Fruit fly (Drosophila melanogaster) whole organism, embryonic: Measurements from ENCODE around the gene GIIIspla2.

Experiments used
- Antp ChIP-seq: fragments of 200-800 bp; sonication (Bioruptor generic); optimal IDR thresholded peaks from 3 replicates; lab custom pipeline; 2016; ENCODE audit warnings: missing biosample characterization, missing genetic modification characterization
- Atf6 ChIP-seq: fragments of 200-800 bp; sonication (Bioruptor generic); IDR thresholded peaks from 2 replicates; pipeline ENCODE4 v1.3.6; 2022; ENCODE audit warnings: missing biosample characterization, missing genetic modification characterization
- CG10274 ChIP-seq: fragments of 200-800 bp; sonication (Bioruptor generic); optimal IDR thresholded peaks from 3 replicates; lab custom pipeline; 2017; ENCODE audit warnings: missing biosample characterization, mild to moderate bottlenecking, missing genetic modification characterization
- CG10654 ChIP-seq: fragments of 200-800 bp; sonication (Bioruptor generic); optimal IDR thresholded peaks from 2 replicates; lab custom pipeline; 2016; ENCODE audit warnings: missing biosample characterization, missing genetic modification characterization
- CG11398 ChIP-seq: fragments of 200-800 bp; sonication (Bioruptor generic); optimal IDR thresholded peaks from 2 replicates; lab custom pipeline; 2016; ENCODE audit warnings: missing biosample characterization, missing genetic modification characterization
- CG14710 ChIP-seq: fragments of 200-800 bp; sonication (Bioruptor generic); optimal IDR thresholded peaks from 3 replicates; lab custom pipeline; 2019; ENCODE audit warnings: missing biosample characterization, mild to moderate bottlenecking, missing genetic modification characterization, moderate library complexity
- CG17359 ChIP-seq: fragments of 200-800 bp; sonication (Bioruptor generic); optimal IDR thresholded peaks from 3 replicates; lab custom pipeline; 2018; ENCODE audit warnings: missing biosample characterization, mild to moderate bottlenecking, missing genetic modification characterization, moderate library complexity
- CG17385 ChIP-seq: fragments of 200-800 bp; sonication (Bioruptor generic); optimal IDR thresholded peaks from 3 replicates; lab custom pipeline; 2018; ENCODE audit warnings: missing biosample characterization, mild to moderate bottlenecking, missing genetic modification characterization
- CG3407 ChIP-seq: fragments of 200-800 bp; sonication (Bioruptor generic); optimal IDR thresholded peaks from 2 replicates; lab custom pipeline; 2018; ENCODE audit warnings: missing biosample characterization, mild to moderate bottlenecking, missing genetic modification characterization
- CG4360 ChIP-seq: fragments of 200-800 bp; sonication (Bioruptor generic); IDR thresholded peaks from 2 replicates; pipeline ENCODE4 v1.3.6; 2022; ENCODE audit warnings: missing biosample characterization, missing genetic modification characterization
- CG6854 ChIP-seq: fragments of 200-800 bp; sonication (Bioruptor generic); optimal IDR thresholded peaks from 3 replicates; lab custom pipeline; 2017; ENCODE audit warnings: missing biosample characterization, mild to moderate bottlenecking, missing genetic modification characterization
- CG7357 ChIP-seq: fragments of 200-800 bp; sonication (Bioruptor generic); IDR thresholded peaks from 3 replicates; pipeline ENCODE4 v1.3.6; 2022; ENCODE audit warnings: missing biosample characterization, missing genetic modification characterization
- CG7786 ChIP-seq: fragments of 200-800 bp; sonication (Bioruptor generic); optimal IDR thresholded peaks from 2 replicates; lab custom pipeline; 2016; ENCODE audit warnings: missing biosample characterization, missing genetic modification characterization
- CG7987 ChIP-seq: fragments of 200-800 bp; sonication (Bioruptor generic); optimal IDR thresholded peaks from 2 replicates; lab custom pipeline; 2018; ENCODE audit warnings: missing biosample characterization, mild to moderate bottlenecking, missing genetic modification characterization, moderate library complexity
- CG8944 ChIP-seq: fragments of 200-800 bp; sonication (Bioruptor generic); optimal IDR thresholded peaks from 3 replicates; lab custom pipeline; 2016; ENCODE audit warnings: missing biosample characterization, missing genetic modification characterization
- CG9817 ChIP-seq: fragments of 200-800 bp; sonication (Bioruptor generic); optimal IDR thresholded peaks from 2 replicates; lab custom pipeline; 2018; ENCODE audit warnings: missing biosample characterization, mild to moderate bottlenecking, missing genetic modification characterization, moderate library complexity
- D19B ChIP-seq: fragments of 200-800 bp; sonication (Bioruptor generic); optimal IDR thresholded peaks from 2 replicates; lab custom pipeline; 2017; ENCODE audit warnings: missing biosample characterization, mild to moderate bottlenecking, missing genetic modification characterization
- Dfd ChIP-seq, 2 experiments: fragments of >200 bp; optimal IDR thresholded peaks; 2 replicates each; lab custom pipeline; 2017; ENCODE audit warnings: missing biosample characterization in 2 of 2, missing genetic modification characterization in 2 of 2
- Doc2 ChIP-seq: fragments of 200-800 bp; sonication (Bioruptor generic); IDR thresholded peaks from 2 replicates; pipeline ENCODE4 v1.3.6; 2022; ENCODE audit warnings: missing biosample characterization, missing genetic modification characterization
- Doc3 ChIP-seq: fragments of 200-800 bp; sonication (Bioruptor generic); IDR thresholded peaks from 3 replicates; pipeline ENCODE4 v1.3.6; 2022; ENCODE audit warnings: missing biosample characterization, missing genetic modification characterization; ENCODE audit not compliant: partially characterized antibody
- E2f2 ChIP-seq: fragments of 200-800 bp; sonication (Bioruptor generic); IDR thresholded peaks from 2 replicates; pipeline ENCODE4 v1.3.6; 2022; ENCODE audit warnings: missing biosample characterization, missing genetic modification characterization
- H15 ChIP-seq: fragments of 200-800 bp; sonication (Bioruptor generic); IDR thresholded peaks from 3 replicates; pipeline ENCODE4 v1.3.6; 2022; ENCODE audit warnings: missing biosample characterization, missing genetic modification characterization
- H2.0 ChIP-seq: fragments of 200-800 bp; sonication (Bioruptor generic); IDR thresholded peaks from 2 replicates; pipeline ENCODE4 v1.3.6; 2022; ENCODE audit warnings: missing biosample characterization, missing genetic modification characterization
- HLH4C ChIP-seq: fragments of 200-800 bp; sonication (Bioruptor generic); IDR thresholded peaks from 3 replicates; pipeline ENCODE4 v1.3.6; 2022; ENCODE audit warnings: missing biosample characterization, missing genetic modification characterization; ENCODE audit not compliant: partially characterized antibody
- Hey ChIP-seq: fragments of 200-800 bp; sonication (Bioruptor generic); optimal IDR thresholded peaks from 3 replicates; lab custom pipeline; 2018; ENCODE audit warnings: missing biosample characterization, mild to moderate bottlenecking, missing genetic modification characterization
- HmgZ ChIP-seq: fragments of 200-800 bp; sonication (Bioruptor generic); optimal IDR thresholded peaks from 2 replicates; lab custom pipeline; 2018; ENCODE audit warnings: missing biosample characterization, mild to moderate bottlenecking, missing genetic modification characterization
- Mrtf ChIP-seq: fragments of 200-800 bp; sonication (Bioruptor generic); IDR thresholded peaks from 3 replicates; pipeline ENCODE4 v1.3.6; 2022; ENCODE audit warnings: missing biosample characterization, missing genetic modification characterization
- NFAT ChIP-seq: fragments of 200-800 bp; sonication (Bioruptor generic); IDR thresholded peaks from 2 replicates; pipeline ENCODE4 v1.3.6; 2022; ENCODE audit warnings: missing biosample characterization, missing genetic modification characterization
- Neu2 ChIP-seq: fragments of 200-800 bp; sonication (Bioruptor generic); optimal IDR thresholded peaks from 3 replicates; lab custom pipeline; 2016; ENCODE audit warnings: missing biosample characterization, missing genetic modification characterization, borderline replicate concordance
- Oli ChIP-seq: fragments of 200-800 bp; sonication (Bioruptor generic); optimal IDR thresholded peaks from 2 replicates; lab custom pipeline; 2018; ENCODE audit warnings: missing biosample characterization, mild to moderate bottlenecking, missing genetic modification characterization, moderate library complexity
- Rfx ChIP-seq: fragments of 200-800 bp; sonication (Bioruptor generic); IDR thresholded peaks from 2 replicates; pipeline ENCODE4 v1.3.6; 2022; ENCODE audit warnings: missing biosample characterization, missing genetic modification characterization
- Six4 ChIP-seq: fragments of 200-800 bp; sonication (Bioruptor generic); optimal IDR thresholded peaks from 2 replicates; lab custom pipeline; 2016; ENCODE audit warnings: missing biosample characterization, missing genetic modification characterization
- Spps ChIP-seq: fragments of 200-800 bp; sonication (Bioruptor generic); optimal IDR thresholded peaks from 2 replicates; lab custom pipeline; 2018; ENCODE audit warnings: missing biosample characterization, mild to moderate bottlenecking, missing genetic modification characterization
- Ssrp ChIP-seq: fragments of 200-800 bp; sonication (Bioruptor generic); optimal IDR thresholded peaks from 2 replicates; lab custom pipeline; 2018; ENCODE audit warnings: missing biosample characterization, mild to moderate bottlenecking, missing genetic modification characterization, moderate library complexity
- ato ChIP-seq: fragments of 200-800 bp; sonication (Bioruptor generic); IDR thresholded peaks from 2 replicates; pipeline ENCODE4 v1.3.6; 2022; ENCODE audit warnings: missing biosample characterization, missing genetic modification characterization; ENCODE audit not compliant: partially characterized antibody
- br ChIP-seq: fragments of >200 bp; optimal IDR thresholded peaks from 2 replicates; lab custom pipeline; 2017
- bsh ChIP-seq, 2 experiments: fragments of 200-800 bp; sonication (Bioruptor generic); optimal IDR thresholded peaks; 2 replicates each; lab custom pipeline; 2017 to 2018; ENCODE audit warnings: mild to moderate bottlenecking in 2 of 2, missing biosample characterization in 2 of 2, missing genetic modification characterization in 2 of 2, moderate library complexity in 1 of 2
- btn ChIP-seq: fragments of 200-800 bp; sonication (Bioruptor generic); optimal IDR thresholded peaks from 2 replicates; lab custom pipeline; 2016; ENCODE audit warnings: missing biosample characterization, missing genetic modification characterization
- chif ChIP-seq, 2 experiments: fragments of 200-800 bp; sonication (Bioruptor generic); optimal IDR thresholded peaks; 3 replicates each; lab custom pipeline; 2016; ENCODE audit warnings: missing biosample characterization in 2 of 2, missing genetic modification characterization in 2 of 2
- crc ChIP-seq: fragments of 200-800 bp; sonication (Bioruptor generic); optimal IDR thresholded peaks from 2 replicates; lab custom pipeline; 2016; ENCODE audit warnings: missing biosample characterization, missing genetic modification characterization
- fd64A ChIP-seq: fragments of 200-800 bp; sonication (Bioruptor generic); optimal IDR thresholded peaks from 3 replicates; lab custom pipeline; 2018; ENCODE audit warnings: missing biosample characterization, mild to moderate bottlenecking, missing genetic modification characterization
- gsb ChIP-seq: fragments of 200-800 bp; sonication (Bioruptor generic); IDR thresholded peaks from 2 replicates; pipeline ENCODE4 v1.3.6; 2022; ENCODE audit warnings: missing biosample characterization, missing genetic modification characterization
- hkb ChIP-seq, 2 experiments: fragments of 200-800 bp in 1 of 2; fragments of >200 bp in 1 of 2; sonication (Bioruptor generic) in 1 of 2; IDR thresholded peaks in 1 of 2; optimal IDR thresholded peaks in 1 of 2; 2 replicates each; pipeline versions ENCODE4 v1.3.6 to Lab custom; 2017 to 2022; ENCODE audit warnings: missing biosample characterization in 1 of 2, missing genetic modification characterization in 1 of 2
- lilli ChIP-seq: fragments of 200-800 bp; sonication (Bioruptor generic); optimal IDR thresholded peaks from 3 replicates; lab custom pipeline; 2016; ENCODE audit warnings: missing biosample characterization, missing genetic modification characterization
- maf-S ChIP-seq: fragments of 200-800 bp; sonication (Bioruptor generic); optimal IDR thresholded peaks from 2 replicates; lab custom pipeline; 2016; ENCODE audit warnings: missing biosample characterization, missing genetic modification characterization
- oc ChIP-seq: fragments of 200-800 bp; sonication (Bioruptor generic); optimal IDR thresholded peaks from 2 replicates; lab custom pipeline; 2018; ENCODE audit warnings: missing biosample characterization, mild to moderate bottlenecking, missing genetic modification characterization, moderate library complexity
- repo ChIP-seq: fragments of 200-800 bp; sonication (Bioruptor generic); optimal IDR thresholded peaks from 2 replicates; lab custom pipeline; 2016; ENCODE audit warnings: missing biosample characterization, missing genetic modification characterization
- seq ChIP-seq: fragments of 200-800 bp; sonication (Bioruptor generic); IDR thresholded peaks from 2 replicates; pipeline ENCODE4 v1.3.6; 2022; ENCODE audit warnings: missing biosample characterization, missing genetic modification characterization
- ssp ChIP-seq: fragments of 200-800 bp; sonication (Bioruptor generic); IDR thresholded peaks from 2 replicates; pipeline ENCODE4 v1.3.6; 2022; ENCODE audit warnings: missing biosample characterization, missing genetic modification characterization
- unpg ChIP-seq: fragments of 200-800 bp; sonication (Bioruptor generic); optimal IDR thresholded peaks from 3 replicates; lab custom pipeline; 2018; ENCODE audit warnings: missing biosample characterization, mild to moderate bottlenecking, missing genetic modification characterization, moderate library complexity
- zfh1 ChIP-seq: fragments of 200-800 bp; sonication (Bioruptor generic); IDR thresholded peaks from 3 replicates; pipeline ENCODE4 v1.3.6; 2022; ENCODE audit warnings: missing biosample characterization, missing genetic modification characterization

The GIIIspla2 gene

dm6 chrX:8157294-8157693 is at the start of gene GIIIspla2, which contains the start of gene Traf6 (continued):
- TF ChIP-seq bsh (GFP tag; optimal IDR thresholded peaks at IDR 0.05; lab: Kevin White, UChicago) (peak in 1 of 2 experiments; percentile 75), Mrtf (GFP tag; lab: Robert Waterston, UW) (peak; percentile 68; the same call in 1 of the 3 replicates), Spps (tag; lab: Kevin White, UChicago) (peak; percentile 32), CG17359 (tag; lab: Kevin White, UChicago) (peak; percentile 60), CG11398 (peak; percentile 47), CG9817 (tag; lab: Kevin White, UChicago) (peak; percentile 88), maf-S (GFP tag; lab: Kevin White, UChicago) (peak; percentile 50), E2f2 (peak; percentile 74), Hey (tag; lab: Kevin White, UChicago) (peak; percentile 61), chif (GFP tag; optimal IDR thresholded peaks at IDR 0.05; lab: Kevin White, UChicago) (peak; percentile 55 to 61), br (lab: Kevin White, UChicago) (no peak), CG8944 (GFP tag; lab: Kevin White, UChicago) (peak; percentile 43), fd64A (GFP tag; lab: Kevin White, UChicago) (peak; percentile 33), Rfx (peak; percentile 87), CG14710 (tag; lab: Kevin White, UChicago) (peak; percentile 84), H15 (peak; percentile 75), ato (GFP tag; lab: Robert Waterston, UW) (no peak), HLH4C (GFP tag; lab: Robert Waterston, UW) (0 out of 3 replicates have a peak, but pooled peaks have one; percentile 26), CG7786 (peak; percentile 72), zfh1 (GFP tag; lab: Robert Waterston, UW) (peak; percentile 83), Atf6 (GFP tag; lab: Robert Waterston, UW) (peak; percentile 73), CG17385 (GFP tag; lab: Kevin White, UChicago) (peak; percentile 65), hkb (optimal IDR thresholded peaks at IDR 0.05; lab: Kevin White, UChicago) (no peak), hkb (GFP tag; IDR thresholded peaks at IDR 0.05; lab: Robert Waterston, UW) (peak; percentile 71), H2.0 (GFP tag; lab: Robert Waterston, UW) (peak; percentile 72), Six4 (GFP tag; lab: Kevin White, UChicago) (peak; percentile 40), btn (GFP tag; lab: Kevin White, UChicago) (peak; percentile 36), HmgZ (tag; lab: Kevin White, UChicago) (peak; percentile 81), CG10654 (GFP tag; lab: Kevin White, UChicago) (peak; percentile 55), CG7987 (GFP tag; lab: Kevin White, UChicago) (peak; percentile 43), Doc2 (GFP tag; lab: Robert Waterston, UW) (no peak), D19B (GFP tag; lab: Kevin White, UChicago) (peak; percentile 65), CG6854 (GFP tag; lab: Kevin White, UChicago) (no peak), CG3407 (GFP tag; lab: Kevin White, UChicago) (peak; percentile 48), Dfd (GFP tag; optimal IDR thresholded peaks at IDR 0.05; lab: Kevin White, UChicago) (no peak), Doc3 (GFP tag; lab: Robert Waterston, UW) (no peak), Ssrp (peak; percentile 72), crc (peak; percentile 23), repo (GFP tag; lab: Kevin White, UChicago) (peak; percentile 15), NFAT (GFP tag; lab: Robert Waterston, UW) (peak; percentile 50; the same call in 1 of the 2 replicates), ssp (GFP tag; lab: Robert Waterston, UW) (peak; percentile 90), seq (GFP tag; lab: Robert Waterston, UW) (peak; percentile 56), oc (tag; lab: Kevin White, UChicago) (no peak), CG10274 (GFP tag; lab: Kevin White, UChicago) (peak; percentile 32), gsb (GFP tag; lab: Robert Waterston, UW) (peak; percentile 57; the same call in 1 of the 2 replicates), Neu2 (no peak), Antp (GFP tag; lab: Kevin White, UChicago) (peak; percentile 10), unpg (GFP tag; lab: Kevin White, UChicago) (no peak), CG4360 (no peak), Oli (peak; percentile 70), lilli (peak; percentile 76), CG7357 (peak; percentile 100)
